Fruit fly (Drosophila melanogaster): ENCODE measurements around the gene ZnT86D.

ZnT86D gene

dm6 chr3R:11178300-11178699 lies 36.0 kb downstream of the ZnT86D start:
- TF ChIP-seq ttk (optimal IDR thresholded peaks at IDR 0.05) (no peak), h (optimal IDR thresholded peaks at IDR 0.05) (no peak), Myc (optimal IDR thresholded peaks at IDR 0.05) (no peak), insv (optimal IDR thresholded peaks at IDR 0.05) (no peak), psq (optimal IDR thresholded peaks at IDR 0.05) (no peak), Sin3A (optimal IDR thresholded peaks at IDR 0.05) (no peak)

dm6 chr3R:11177579-11177978 lies 36.8 kb downstream of the ZnT86D start:
- TF ChIP-seq Myc (optimal IDR thresholded peaks at IDR 0.05) = no peak
- no peak for TF ChIP-seq h (optimal IDR thresholded peaks at IDR 0.05)
- TF ChIP-seq Sin3A (optimal IDR thresholded peaks at IDR 0.05) = no peak
- TF ChIP-seq psq (optimal IDR thresholded peaks at IDR 0.05) = no peak
- TF ChIP-seq insv (optimal IDR thresholded peaks at IDR 0.05) = no peak
- TF ChIP-seq ttk (optimal IDR thresholded peaks at IDR 0.05) = no peak

dm6 chr3R:11175777-11176176 lies 38.6 kb downstream of the ZnT86D start:
- TF ChIP-seq psq (optimal IDR thresholded peaks at IDR 0.05) (no peak), h (optimal IDR thresholded peaks at IDR 0.05) (no peak), Sin3A (optimal IDR thresholded peaks at IDR 0.05) (no peak), ttk (optimal IDR thresholded peaks at IDR 0.05) (no peak), insv (optimal IDR thresholded peaks at IDR 0.05) (no peak), Myc (optimal IDR thresholded peaks at IDR 0.05) (no peak)

dm6 chr3R:11175308-11175707 lies 39.0 kb downstream of the ZnT86D start, which contains the start of the genes Ugt304A1 and Ugt303A1:
Gene Ugt304A1, minus strand, starts transcription at chr3R:11175408.
Gene Ugt303A1, plus strand, starts transcription at chr3R:11175529.
- TF ChIP-seq h (optimal IDR thresholded peaks at IDR 0.05) (no peak), ttk (optimal IDR thresholded peaks at IDR 0.05) (no peak), psq (optimal IDR thresholded peaks at IDR 0.05) (no peak), Sin3A (optimal IDR thresholded peaks at IDR 0.05) (no peak), Myc (optimal IDR thresholded peaks at IDR 0.05) (no peak), insv (optimal IDR thresholded peaks at IDR 0.05) (no peak)

- TF ChIP-seq h (optimal IDR thresholded peaks at IDR 0.05) = no peak
- no peak for TF ChIP-seq Sin3A (optimal IDR thresholded peaks at IDR 0.05)
- TF ChIP-seq ttk (optimal IDR thresholded peaks at IDR 0.05) = no peak
- no peak for TF ChIP-seq psq (optimal IDR thresholded peaks at IDR 0.05)
- TF ChIP-seq insv (optimal IDR thresholded peaks at IDR 0.05) = no peak
These were observed 41.2 kb downstream of the ZnT86D start for dm6 chr3R:11173169-11173506.

dm6 chr3R:11172460-11173168 lies 41.7 kb downstream of the ZnT86D start, which contains the start of gene Ugt35A1:
Gene Ugt35A1, minus strand, starts transcription at chr3R:11172664.
- TF ChIP-seq psq (optimal IDR thresholded peaks at IDR 0.05) (no peak), h (optimal IDR thresholded peaks at IDR 0.05) (no peak)

- no peak for TF ChIP-seq Sin3A (optimal IDR thresholded peaks at IDR 0.05)
- TF ChIP-seq psq (optimal IDR thresholded peaks at IDR 0.05) = no peak
- TF ChIP-seq h (optimal IDR thresholded peaks at IDR 0.05) = no peak
- TF ChIP-seq insv (optimal IDR thresholded peaks at IDR 0.05) = no peak
These were observed 44.2 kb downstream of the ZnT86D start, which contains the start of gene Ugt35B1 for dm6 chr3R:11170146-11170545. Gene Ugt35B1, minus strand, starts transcription at chr3R:11170246.

- no peak for TF ChIP-seq insv (optimal IDR thresholded peaks at IDR 0.05)
These were observed 46.3 kb downstream of the ZnT86D start, which contains the start of gene Ugt35E2 for dm6 chr3R:11167931-11168465. Gene Ugt35E2, minus strand, starts transcription at chr3R:11167981.

dm6 chr3R:11165974-11166373 lies 48.4 kb downstream of the ZnT86D start, which contains the start of gene Ugt35E1:
Gene Ugt35E1, minus strand, starts transcription at chr3R:11166074.
- TF ChIP-seq psq (optimal IDR thresholded peaks at IDR 0.05) (no peak), Sin3A (optimal IDR thresholded peaks at IDR 0.05) (no peak), Myc (optimal IDR thresholded peaks at IDR 0.05) (no peak), ttk (optimal IDR thresholded peaks at IDR 0.05) (no peak), h (optimal IDR thresholded peaks at IDR 0.05) (no peak), insv (optimal IDR thresholded peaks at IDR 0.05) (no peak)

Data from Kc167 (cell line).